Fruit fly (Drosophila melanogaster) whole organism, embryonic: ENCODE data around the gene PH4alphaSG2.
A peak's percentile ranks its signal among the peaks of the same experiment; 100 is the strongest.

Source experiments
- Aef1 ChIP-seq: fragments of 200-800 bp; sonication (Bioruptor generic); IDR thresholded peaks from 3 replicates; pipeline ENCODE4 v1.3.6; 2022; ENCODE audit warnings: missing biosample characterization, missing genetic modification characterization
- Awh ChIP-seq: fragments of 200-800 bp; sonication (Bioruptor generic); IDR thresholded peaks from 2 replicates; pipeline ENCODE4, ENCODE4 v1.3.6; 2022; ENCODE audit warnings: missing biosample characterization, missing genetic modification characterization
- CG10274 ChIP-seq: fragments of 200-800 bp; sonication (Bioruptor generic); optimal IDR thresholded peaks from 3 replicates; lab custom pipeline; 2017; ENCODE audit warnings: missing biosample characterization, mild to moderate bottlenecking, missing genetic modification characterization
- CG10321 ChIP-seq: fragments of 200-800 bp; sonication (Bioruptor generic); IDR thresholded peaks from 2 replicates; pipeline ENCODE4 v1.3.6; 2022; ENCODE audit warnings: missing biosample characterization, missing genetic modification characterization
- CG10959 ChIP-seq: fragments of 200-800 bp; sonication (Bioruptor generic); IDR thresholded peaks from 2 replicates; pipeline ENCODE4 v1.3.6; 2022; ENCODE audit warnings: missing biosample characterization, missing genetic modification characterization
- CG13424 ChIP-seq: fragments of 200-800 bp; sonication (Bioruptor generic); optimal IDR thresholded peaks from 2 replicates; lab custom pipeline; 2019; ENCODE audit warnings: missing biosample characterization, mild to moderate bottlenecking, missing genetic modification characterization, moderate library complexity
- CG13775 ChIP-seq: fragments of 200-800 bp; sonication (Bioruptor generic); optimal IDR thresholded peaks from 3 replicates; lab custom pipeline; 2017; ENCODE audit warnings: missing biosample characterization, mild to moderate bottlenecking, missing genetic modification characterization
- CG14014 ChIP-seq: fragments of 200-800 bp; sonication (Bioruptor generic); IDR thresholded peaks from 2 replicates; pipeline ENCODE4 v1.3.6; 2022; ENCODE audit warnings: missing biosample characterization, missing genetic modification characterization
- CG15073 ChIP-seq: fragments of 200-800 bp; sonication (Bioruptor generic); optimal IDR thresholded peaks from 2 replicates; lab custom pipeline; 2016; ENCODE audit warnings: missing biosample characterization, missing genetic modification characterization
- CG15601 ChIP-seq: fragments of 200-800 bp; sonication (Bioruptor generic); optimal IDR thresholded peaks from 3 replicates; lab custom pipeline; 2019; ENCODE audit warnings: missing biosample characterization, mild to moderate bottlenecking, missing genetic modification characterization, moderate library complexity
- CG18262 ChIP-seq: fragments of 200-800 bp; optimal IDR thresholded peaks from 3 replicates; lab custom pipeline; 2019; ENCODE audit warnings: missing biosample characterization, mild to moderate bottlenecking, missing genetic modification characterization, moderate library complexity
- CG2712 ChIP-seq: fragments of 200-800 bp; optimal IDR thresholded peaks from 3 replicates; lab custom pipeline; 2019; ENCODE audit warnings: missing biosample characterization, mild to moderate bottlenecking, missing genetic modification characterization, moderate library complexity
- CG32767 ChIP-seq: fragments of 200-800 bp; sonication (Bioruptor generic); IDR thresholded peaks from 2 replicates; pipeline ENCODE4 v1.3.6; 2022; ENCODE audit warnings: missing biosample characterization, missing genetic modification characterization
- CG3407 ChIP-seq: fragments of 200-800 bp; sonication (Bioruptor generic); optimal IDR thresholded peaks from 2 replicates; lab custom pipeline; 2018; ENCODE audit warnings: missing biosample characterization, mild to moderate bottlenecking, missing genetic modification characterization
- CG34224 ChIP-seq: fragments of 200-800 bp; sonication (Bioruptor generic); IDR thresholded peaks from 3 replicates; pipeline ENCODE4 v1.3.6; 2022; ENCODE audit warnings: missing biosample characterization, missing genetic modification characterization; ENCODE audit not compliant: partially characterized antibody
- CG6683 ChIP-seq: fragments of 200-800 bp; sonication (Bioruptor generic); optimal IDR thresholded peaks from 2 replicates; lab custom pipeline; 2017; ENCODE audit warnings: missing biosample characterization, mild to moderate bottlenecking, missing genetic modification characterization, missing genetic modification reagents
- CG7372 ChIP-seq: fragments of 200-800 bp; sonication (Bioruptor generic); IDR thresholded peaks from 2 replicates; pipeline ENCODE4 v1.3.6; 2022; ENCODE audit warnings: missing biosample characterization, missing genetic modification characterization
- CG7987 ChIP-seq: fragments of 200-800 bp; sonication (Bioruptor generic); optimal IDR thresholded peaks from 2 replicates; lab custom pipeline; 2018; ENCODE audit warnings: missing biosample characterization, mild to moderate bottlenecking, missing genetic modification characterization, moderate library complexity
- CG8478 ChIP-seq: fragments of >200 bp; optimal IDR thresholded peaks from 2 replicates; lab custom pipeline; 2018
- CG9215 ChIP-seq: fragments of 200-800 bp; sonication (Bioruptor generic); IDR thresholded peaks from 2 replicates; pipeline ENCODE4 v1.3.6; 2022; ENCODE audit warnings: missing biosample characterization, missing genetic modification characterization
- CG9609 ChIP-seq: fragments of 200-800 bp; sonication (Bioruptor generic); optimal IDR thresholded peaks from 3 replicates; lab custom pipeline; 2016; ENCODE audit warnings: missing biosample characterization, missing genetic modification characterization
- CG9797 ChIP-seq: fragments of 200-800 bp; sonication (Bioruptor generic); optimal IDR thresholded peaks from 3 replicates; lab custom pipeline; 2018; ENCODE audit warnings: missing biosample characterization, mild to moderate bottlenecking, missing genetic modification characterization
- CoRest ChIP-seq: fragments of 200-800 bp; sonication (Bioruptor generic); optimal IDR thresholded peaks from 3 replicates; lab custom pipeline; 2018; ENCODE audit warnings: missing biosample characterization, mild to moderate bottlenecking, missing genetic modification characterization, moderate library complexity
- Fer3 ChIP-seq: fragments of 200-800 bp; sonication (Bioruptor generic); optimal IDR thresholded peaks from 2 replicates; lab custom pipeline; 2018; ENCODE audit warnings: missing biosample characterization, mild to moderate bottlenecking, missing genetic modification characterization, moderate library complexity
- H15 ChIP-seq: fragments of 200-800 bp; sonication (Bioruptor generic); IDR thresholded peaks from 3 replicates; pipeline ENCODE4 v1.3.6; 2022; ENCODE audit warnings: missing biosample characterization, missing genetic modification characterization
- HLH54F ChIP-seq: fragments of 200-800 bp; sonication (Bioruptor generic); optimal IDR thresholded peaks from 3 replicates; lab custom pipeline; 2016; ENCODE audit warnings: missing biosample characterization, missing genetic modification characterization
- Hr39 ChIP-seq: fragments of >200 bp; optimal IDR thresholded peaks from 2 replicates; lab custom pipeline; 2017
- MESR4 ChIP-seq: fragments of 200-800 bp; sonication (Bioruptor generic); optimal IDR thresholded peaks from 2 replicates; lab custom pipeline; 2018; ENCODE audit warnings: missing biosample characterization, mild to moderate bottlenecking, missing genetic modification characterization, moderate library complexity
- Med ChIP-seq: fragments of 200-800 bp; sonication (Bioruptor generic); peaks from one replicate; lab custom pipeline; 2016; ENCODE audit warnings: missing biosample characterization, missing genetic modification characterization, mild to moderate bottlenecking, inconsistent platforms, moderate library complexity
- NFAT ChIP-seq: fragments of 200-800 bp; sonication (Bioruptor generic); IDR thresholded peaks from 2 replicates; pipeline ENCODE4 v1.3.6; 2022; ENCODE audit warnings: missing biosample characterization, missing genetic modification characterization
- Pdp1 ChIP-seq, 2 experiments: fragments of 200-800 bp; sonication (Bioruptor generic); optimal IDR thresholded peaks; 3 replicates each; lab custom pipeline; 2016; ENCODE audit warnings: missing biosample characterization in 2 of 2, missing genetic modification characterization in 2 of 2, mild to moderate bottlenecking in 1 of 2, moderate library complexity in 1 of 2
- Side ChIP-seq: fragments of 200-800 bp; sonication (Bioruptor generic); optimal IDR thresholded peaks from 2 replicates; lab custom pipeline; 2016; ENCODE audit warnings: missing biosample characterization, missing genetic modification characterization
- Sin3A ChIP-seq: fragments of >200 bp; optimal IDR thresholded peaks from 2 replicates; lab custom pipeline; 2018
- Taf1 ChIP-seq: fragments of 200-800 bp; sonication (Bioruptor generic); IDR thresholded peaks from 2 replicates; pipeline ENCODE4 v1.3.6; 2022; ENCODE audit warnings: missing biosample characterization, missing genetic modification characterization
- Trl ChIP-seq, 3 experiments: fragments of >200 bp in 2 of 3; fragments of 200-800 bp in 1 of 3; sonication (Bioruptor generic) in 1 of 3; optimal IDR thresholded peaks; 2 replicates in 1 of 3; 3 replicates in 2 of 3; lab custom pipeline; 2016 to 2017; ENCODE audit warnings: missing biosample characterization in 1 of 3, missing genetic modification characterization in 1 of 3
- bcd ChIP-seq: fragments of 200-800 bp; sonication (Bioruptor generic); optimal IDR thresholded peaks from 2 replicates; lab custom pipeline; 2017; ENCODE audit warnings: missing biosample characterization, mild to moderate bottlenecking, missing genetic modification characterization
- bowl ChIP-seq: fragments of 200-800 bp; sonication (Bioruptor generic); IDR thresholded peaks from 2 replicates; pipeline ENCODE4 v1.3.6; 2022; ENCODE audit warnings: missing biosample characterization, missing genetic modification characterization
- chinmo ChIP-seq: fragments of 200-800 bp; sonication (Bioruptor generic); IDR thresholded peaks from 4 replicates; pipeline ENCODE4 v1.3.6; 2022; ENCODE audit warnings: missing biosample characterization, missing genetic modification characterization; ENCODE audit not compliant: partially characterized antibody
- eve ChIP-seq, 2 experiments: fragments of >200 bp; optimal IDR thresholded peaks; 2 replicates each; lab custom pipeline; 2017; ENCODE audit warnings: missing biosample characterization in 2 of 2, missing genetic modification characterization in 2 of 2
- fd96Cb ChIP-seq: fragments of 200-800 bp; sonication (Bioruptor generic); optimal IDR thresholded peaks from 2 replicates; lab custom pipeline; 2018; ENCODE audit warnings: missing biosample characterization, mild to moderate bottlenecking, missing genetic modification characterization, moderate library complexity
- gcm ChIP-seq: fragments of 200-800 bp; sonication (Bioruptor generic); optimal IDR thresholded peaks from 2 replicates; lab custom pipeline; 2019; ENCODE audit warnings: missing biosample characterization, mild to moderate bottlenecking, missing genetic modification characterization, moderate library complexity
- her ChIP-seq: fragments of 200-800 bp; sonication (Bioruptor generic); optimal IDR thresholded peaks from 2 replicates; lab custom pipeline; 2016; ENCODE audit warnings: missing biosample characterization, missing genetic modification characterization
- lab ChIP-seq: fragments of 200-800 bp; sonication (Bioruptor generic); optimal IDR thresholded peaks from 3 replicates; lab custom pipeline; 2017; ENCODE audit warnings: missing biosample characterization, missing genetic modification characterization, mild to moderate bottlenecking, moderate library complexity, missing genetic modification reagents
- lbe ChIP-seq: fragments of 200-800 bp; sonication (Bioruptor generic); optimal IDR thresholded peaks from 2 replicates; lab custom pipeline; 2016; ENCODE audit warnings: missing biosample characterization, mild to moderate bottlenecking, missing genetic modification characterization
- nau ChIP-seq: fragments of 200-800 bp; sonication (Bioruptor generic); optimal IDR thresholded peaks from 3 replicates; lab custom pipeline; 2017; ENCODE audit warnings: missing biosample characterization, mild to moderate bottlenecking, missing genetic modification characterization, missing genetic modification reagents
- odd ChIP-seq: fragments of 200-800 bp; sonication (Bioruptor generic); optimal IDR thresholded peaks from 2 replicates; lab custom pipeline; 2017; ENCODE audit warnings: missing biosample characterization, mild to moderate bottlenecking, missing genetic modification characterization
- pum ChIP-seq: fragments of 200-800 bp; sonication (Bioruptor generic); optimal IDR thresholded peaks from 2 replicates; lab custom pipeline; 2016; ENCODE audit warnings: missing biosample characterization, missing genetic modification characterization
- slbo ChIP-seq: fragments of 200-800 bp; sonication (Bioruptor generic); IDR thresholded peaks from 2 replicates; pipeline ENCODE4 v1.3.6; 2022; ENCODE audit warnings: missing biosample characterization, missing genetic modification characterization
- so ChIP-seq: fragments of 200-800 bp; sonication (Bioruptor generic); IDR thresholded peaks from 3 replicates; pipeline ENCODE4 v1.3.6; 2022; ENCODE audit warnings: missing biosample characterization, missing genetic modification characterization
- tgo ChIP-seq: fragments of 200-800 bp; sonication (Bioruptor generic); IDR thresholded peaks from 3 replicates; pipeline ENCODE4 v1.3.6; 2022; ENCODE audit warnings: missing biosample characterization, missing genetic modification characterization
- zfh2 ChIP-seq: fragments of 200-800 bp; sonication (Bioruptor generic); optimal IDR thresholded peaks from 2 replicates; lab custom pipeline; 2016; ENCODE audit warnings: missing biosample characterization, missing genetic modification characterization

Gene PH4alphaSG2

DNA sequence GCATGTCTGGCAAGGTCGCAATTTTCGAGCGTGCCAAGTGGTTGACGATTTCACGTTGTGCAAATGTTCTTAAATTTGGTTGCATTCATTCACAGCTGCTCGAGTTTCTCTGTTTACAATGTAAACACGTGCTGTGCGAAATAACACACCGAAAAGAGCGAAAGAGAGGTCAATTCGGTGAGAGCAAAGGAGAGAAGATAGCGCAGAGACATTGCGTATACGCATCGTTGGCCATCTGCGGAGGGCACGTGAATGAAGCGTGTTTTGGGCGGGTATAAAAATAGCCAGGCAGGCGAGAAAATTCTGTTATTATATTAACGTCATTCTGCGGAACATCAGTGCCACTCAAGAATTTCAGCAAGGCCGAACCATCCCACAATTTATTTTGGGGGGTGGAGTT lies 35.4 kb upstream of the PH4alphaSG2 start (continued):
- TF ChIP-seq CG9797 (GFP tag; lab: Kevin White, UChicago) (no peak), CG8478 (lab: Kevin White, UChicago) (no peak), zfh2 (GFP tag; lab: Kevin White, UChicago) (no peak), tgo (no peak), CG18262 (tag; lab: Kevin White, UChicago) (no peak), odd (GFP tag; lab: Kevin White, UChicago) (no peak), Sin3A (lab: Kevin White, UChicago) (no peak), Side (GFP tag; lab: Kevin White, UChicago) (no peak), CG13424 (tag; lab: Kevin White, UChicago) (no peak), her (GFP tag; lab: Kevin White, UChicago) (no peak), CG32767 (no peak), Pdp1 (GFP tag; optimal IDR thresholded peaks at IDR 0.05; lab: Kevin White, UChicago) (peak in 1 of 2 experiments; percentile 1), CG3407 (no peak), CG7987 (GFP tag; lab: Kevin White, UChicago) (peak; percentile 91), fd96Cb (tag; lab: Kevin White, UChicago) (no peak), Hr39 (lab: Kevin White, UChicago) (no peak), lab (peak; percentile 20), HLH54F (GFP tag; lab: Kevin White, UChicago) (no peak), CG6683 (no peak), chinmo (0 out of 4 replicates have a peak, but pooled peaks have one; percentile 26), bcd (GFP tag; lab: Kevin White, UChicago) (no peak), Awh (GFP tag; lab: Robert Waterston, UW) (0 out of 2 replicates have a peak, but pooled peaks have one; percentile 31), H15 (GFP tag; lab: Robert Waterston, UW) (no peak), Trl (optimal IDR thresholded peaks at IDR 0.05; lab: Kevin White, UChicago) (peak; percentile 26 to 56), Trl (GFP tag; optimal IDR thresholded peaks at IDR 0.05; lab: Kevin White, UChicago) (no peak), CG10321 (no peak), lbe (GFP tag; lab: Kevin White, UChicago) (peak; percentile 84), CoRest (no peak), Aef1 (GFP tag; lab: Robert Waterston, UW) (no peak), bowl (no peak), CG7372 (peak; percentile 67), so (GFP tag; lab: Robert Waterston, UW) (peak; percentile 84; the same call in 2 of the 3 replicates), pum (GFP tag; lab: Kevin White, UChicago) (no peak), CG13775 (GFP tag; lab: Kevin White, UChicago) (no peak), NFAT (GFP tag; lab: Robert Waterston, UW) (no peak), CG10959 (GFP tag; lab: Robert Waterston, UW) (no peak), CG14014 (GFP tag; lab: Robert Waterston, UW) (no peak), CG2712 (tag; lab: Kevin White, UChicago) (no peak), eve (GFP tag; optimal IDR thresholded peaks at IDR 0.05; lab: Kevin White, UChicago) (no peak), slbo (GFP tag; lab: Robert Waterston, UW) (no peak), CG9215 (GFP tag; lab: Robert Waterston, UW) (no peak), Med (peak; percentile 39), CG15601 (tag; lab: Kevin White, UChicago) (no peak), CG15073 (GFP tag; lab: Kevin White, UChicago) (no peak), gcm (no peak), CG9609 (GFP tag; lab: Kevin White, UChicago) (no peak), nau (peak; percentile 3), CG10274 (GFP tag; lab: Kevin White, UChicago) (no peak), Fer3 (tag; lab: Kevin White, UChicago) (no peak), Taf1 (GFP tag; lab: Robert Waterston, UW) (no peak), MESR4 (GFP tag; lab: Kevin White, UChicago) (no peak), CG34224 (GFP tag; lab: Robert Waterston, UW) (0 out of 3 replicates have a peak, but pooled peaks have one; percentile 15)
